Fruit fly (Drosophila melanogaster): Measurements from ENCODE around the gene Dtd.

Dtd gene

DNA sequence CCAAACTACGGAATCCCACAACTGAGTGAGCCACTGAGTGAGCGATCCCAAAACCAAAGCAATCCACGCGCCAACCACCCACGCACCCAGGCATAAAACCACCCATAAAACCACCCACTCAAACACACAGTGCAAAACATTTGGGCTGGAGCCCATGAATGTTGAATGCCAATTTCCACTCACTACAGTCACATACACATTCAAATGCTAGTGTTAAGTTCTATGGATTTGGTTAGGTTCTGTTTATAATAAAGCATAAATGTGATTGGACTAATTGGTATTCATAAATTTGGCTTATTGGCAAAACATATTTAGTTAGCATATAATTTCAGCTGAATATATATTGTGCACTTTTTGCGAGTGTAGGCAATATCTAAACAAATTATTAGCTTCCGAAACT is 39.9 kb downstream of the Dtd start (continued):
- TF ChIP-seq CG3032 (tag; optimal IDR thresholded peaks at IDR 0.05) (no peak), dsx (GFP tag; optimal IDR thresholded peaks at IDR 0.05; ENCODE audit: poor library complexity, severe bottlenecking) (no peak), achi (GFP tag; optimal IDR thresholded peaks at IDR 0.05) (no peak), Sox102F (GFP tag; optimal IDR thresholded peaks at IDR 0.05) (no peak), cyc (GFP tag; optimal IDR thresholded peaks at IDR 0.05) (no peak), CG8319 (GFP tag; optimal IDR thresholded peaks at IDR 0.05) (no peak), CG10631 (GFP tag; optimal IDR thresholded peaks at IDR 0.05) (no peak), fd85E (GFP tag; optimal IDR thresholded peaks at IDR 0.05) (no peak), ss (GFP tag; optimal IDR thresholded peaks at IDR 0.05) (no peak), dac (GFP tag; optimal IDR thresholded peaks at IDR 0.05) (no peak), lz (GFP tag; optimal IDR thresholded peaks at IDR 0.05) (no peak), CG9139 (GFP tag; optimal IDR thresholded peaks at IDR 0.05) (no peak), CG6792 (GFP tag; optimal IDR thresholded peaks at IDR 0.05) (no peak), Eip78C (GFP tag) (peak; percentile 68), CG6808 (GFP tag; optimal IDR thresholded peaks at IDR 0.05) (no peak), CG6854 (GFP tag; optimal IDR thresholded peaks at IDR 0.05) (no peak), CG3919 (GFP tag; optimal IDR thresholded peaks at IDR 0.05) (no peak), OdsH (GFP tag; optimal IDR thresholded peaks at IDR 0.05) (no peak), Eip75B (GFP tag; optimal IDR thresholded peaks at IDR 0.05) (no peak), salr (GFP tag; optimal IDR thresholded peaks at IDR 0.05) (no peak)
